Fruit fly (Drosophila melanogaster): ENCODE data around the gene CG15308.

dm6 chrX:10263957-10264248 lies 45.0 kb upstream of the CG15308 start:
- no peak for TF ChIP-seq h (optimal IDR thresholded peaks at IDR 0.05)
- TF ChIP-seq Sin3A (optimal IDR thresholded peaks at IDR 0.05): no peak
- no peak for TF ChIP-seq Myc (optimal IDR thresholded peaks at IDR 0.05)
- TF ChIP-seq insv (optimal IDR thresholded peaks at IDR 0.05): no peak
- no peak for TF ChIP-seq ttk (optimal IDR thresholded peaks at IDR 0.05)
- no peak for TF ChIP-seq psq (optimal IDR thresholded peaks at IDR 0.05)
